Fruit fly (Drosophila melanogaster) whole organism, embryonic: Measurements from ENCODE around the gene Sec3.
A peak's percentile ranks its signal among the peaks of the same experiment; 100 is the strongest.

Experiments used
- Abd-B ChIP-seq: fragments of 200-800 bp; sonication (Bioruptor generic); optimal IDR thresholded peaks from 2 replicates; lab custom pipeline; 2018; ENCODE audit warnings: missing biosample characterization, mild to moderate bottlenecking, missing genetic modification characterization, moderate library complexity
- CG10462 ChIP-seq: fragments of 200-800 bp; sonication (Bioruptor generic); optimal IDR thresholded peaks from 2 replicates; lab custom pipeline; 2016; ENCODE audit warnings: missing biosample characterization, missing genetic modification characterization
- CG13287 ChIP-seq: fragments of 200-800 bp; sonication (Bioruptor generic); IDR thresholded peaks from 2 replicates; pipeline ENCODE4 v1.3.6; 2022; ENCODE audit warnings: missing biosample characterization, missing genetic modification characterization; ENCODE audit not compliant: partially characterized antibody
- CG14710 ChIP-seq: fragments of 200-800 bp; sonication (Bioruptor generic); optimal IDR thresholded peaks from 3 replicates; lab custom pipeline; 2019; ENCODE audit warnings: missing biosample characterization, mild to moderate bottlenecking, missing genetic modification characterization, moderate library complexity
- CG15269 ChIP-seq: fragments of 200-800 bp; sonication (Bioruptor generic); optimal IDR thresholded peaks from 2 replicates; lab custom pipeline; 2018; ENCODE audit warnings: missing biosample characterization, mild to moderate bottlenecking, missing genetic modification characterization, moderate library complexity
- CG1647 ChIP-seq: fragments of 200-800 bp; sonication (Bioruptor generic); optimal IDR thresholded peaks from 3 replicates; lab custom pipeline; 2016; ENCODE audit warnings: missing biosample characterization, missing genetic modification characterization
- CG16815 ChIP-seq: fragments of 200-800 bp; sonication (Bioruptor generic); optimal IDR thresholded peaks from 3 replicates; lab custom pipeline; 2017; ENCODE audit warnings: missing biosample characterization, mild to moderate bottlenecking, missing genetic modification characterization
- CG17802 ChIP-seq: fragments of 200-800 bp; sonication (Bioruptor generic); optimal IDR thresholded peaks from 2 replicates; lab custom pipeline; 2018; ENCODE audit warnings: missing biosample characterization, mild to moderate bottlenecking, missing genetic modification characterization, moderate library complexity
- CG18599 ChIP-seq: fragments of 200-800 bp; sonication (Bioruptor generic); optimal IDR thresholded peaks from 3 replicates; lab custom pipeline; 2017; ENCODE audit warnings: missing biosample characterization, missing genetic modification characterization, mild to moderate bottlenecking, moderate library complexity, missing genetic modification reagents
- CG2875 ChIP-seq: fragments of 200-800 bp; sonication (Bioruptor generic); optimal IDR thresholded peaks from 2 replicates; lab custom pipeline; 2017; ENCODE audit warnings: missing biosample characterization, mild to moderate bottlenecking, missing genetic modification characterization, missing genetic modification reagents
- CG3163 ChIP-seq: fragments of 200-800 bp; sonication (Bioruptor generic); optimal IDR thresholded peaks from 3 replicates; lab custom pipeline; 2016; ENCODE audit warnings: missing biosample characterization, missing genetic modification characterization
- CG32532 ChIP-seq: fragments of 200-800 bp; sonication (Bioruptor generic); IDR thresholded peaks from 2 replicates; pipeline ENCODE4 v1.3.6; 2022; ENCODE audit warnings: missing biosample characterization, missing genetic modification characterization
- CG34422 ChIP-seq: fragments of 200-800 bp; sonication (Bioruptor generic); IDR thresholded peaks from 3 replicates; pipeline ENCODE4 v1.3.6; 2022; ENCODE audit warnings: missing biosample characterization, missing genetic modification characterization
- CG3995 ChIP-seq: fragments of 200-800 bp; sonication (Bioruptor generic); optimal IDR thresholded peaks from 3 replicates; lab custom pipeline; 2016; ENCODE audit warnings: missing biosample characterization, missing genetic modification characterization
- CG4328 ChIP-seq: fragments of 200-800 bp; sonication (Bioruptor generic); optimal IDR thresholded peaks from 3 replicates; lab custom pipeline; 2017; ENCODE audit warnings: missing biosample characterization, missing genetic modification reagents, missing genetic modification characterization
- CG4617 ChIP-seq: fragments of 200-800 bp; sonication (Bioruptor generic); optimal IDR thresholded peaks from 3 replicates; lab custom pipeline; 2016; ENCODE audit warnings: missing biosample characterization, missing genetic modification characterization, borderline replicate concordance
- CG4730 ChIP-seq: fragments of 200-800 bp; sonication (Bioruptor generic); IDR thresholded peaks from 2 replicates; pipeline ENCODE4 v1.3.6; 2022; ENCODE audit warnings: missing biosample characterization, missing genetic modification characterization
- CG6683 ChIP-seq: fragments of 200-800 bp; sonication (Bioruptor generic); optimal IDR thresholded peaks from 2 replicates; lab custom pipeline; 2017; ENCODE audit warnings: missing biosample characterization, mild to moderate bottlenecking, missing genetic modification characterization, missing genetic modification reagents
- CG7745 ChIP-seq: fragments of 200-800 bp; sonication (Bioruptor generic); optimal IDR thresholded peaks from 2 replicates; lab custom pipeline; 2018; ENCODE audit warnings: missing biosample characterization, mild to moderate bottlenecking, missing genetic modification characterization, moderate library complexity
- CG7987 ChIP-seq: fragments of 200-800 bp; sonication (Bioruptor generic); optimal IDR thresholded peaks from 2 replicates; lab custom pipeline; 2018; ENCODE audit warnings: missing biosample characterization, mild to moderate bottlenecking, missing genetic modification characterization, moderate library complexity
- CG9215 ChIP-seq: fragments of 200-800 bp; sonication (Bioruptor generic); IDR thresholded peaks from 2 replicates; pipeline ENCODE4 v1.3.6; 2022; ENCODE audit warnings: missing biosample characterization, missing genetic modification characterization
- CG9797 ChIP-seq: fragments of 200-800 bp; sonication (Bioruptor generic); optimal IDR thresholded peaks from 3 replicates; lab custom pipeline; 2018; ENCODE audit warnings: missing biosample characterization, mild to moderate bottlenecking, missing genetic modification characterization
- CHES-1-like ChIP-seq: fragments of 200-800 bp; sonication (Bioruptor generic); optimal IDR thresholded peaks from 2 replicates; lab custom pipeline; 2016; ENCODE audit warnings: missing biosample characterization, missing genetic modification characterization
- HLH4C ChIP-seq: fragments of 200-800 bp; sonication (Bioruptor generic); IDR thresholded peaks from 3 replicates; pipeline ENCODE4 v1.3.6; 2022; ENCODE audit warnings: missing biosample characterization, missing genetic modification characterization; ENCODE audit not compliant: partially characterized antibody
- Hmx ChIP-seq: fragments of 200-800 bp; sonication (Bioruptor generic); optimal IDR thresholded peaks from 2 replicates; lab custom pipeline; 2016; ENCODE audit warnings: missing biosample characterization, missing genetic modification characterization
- Hr78 ChIP-seq, 2 experiments: fragments of 200-800 bp in 1 of 2; fragments of >200 bp in 1 of 2; sonication (Bioruptor generic) in 1 of 2; optimal IDR thresholded peaks; 2 replicates each; lab custom pipeline; 2017 to 2019; ENCODE audit warnings: missing biosample characterization in 2 of 2, missing genetic modification characterization in 2 of 2, mild to moderate bottlenecking in 1 of 2, moderate library complexity in 1 of 2
- Nf-YC ChIP-seq: fragments of 200-800 bp; optimal IDR thresholded peaks from 3 replicates; lab custom pipeline; 2019; ENCODE audit warnings: missing biosample characterization, mild to moderate bottlenecking, missing genetic modification characterization, moderate library complexity
- Sry-β ChIP-seq: fragments of 200-800 bp; sonication (Bioruptor generic); optimal IDR thresholded peaks from 2 replicates; lab custom pipeline; 2018; ENCODE audit warnings: missing biosample characterization, mild to moderate bottlenecking, missing genetic modification characterization, moderate library complexity
- Usf ChIP-seq: fragments of 200-800 bp; sonication (Bioruptor generic); optimal IDR thresholded peaks from 2 replicates; lab custom pipeline; 2017; ENCODE audit warnings: missing genotype, missing biosample characterization, missing genetic modification characterization
- bab2 ChIP-seq: fragments of 200-800 bp; sonication (Bioruptor generic); optimal IDR thresholded peaks from 2 replicates; lab custom pipeline; 2016; ENCODE audit warnings: missing biosample characterization, missing genetic modification characterization
- bowl ChIP-seq: fragments of 200-800 bp; sonication (Bioruptor generic); IDR thresholded peaks from 2 replicates; pipeline ENCODE4 v1.3.6; 2022; ENCODE audit warnings: missing biosample characterization, missing genetic modification characterization
- cas ChIP-seq: fragments of 200-800 bp; sonication (Bioruptor generic); IDR thresholded peaks from 2 replicates; pipeline ENCODE4 v1.3.6; 2022; ENCODE audit warnings: missing biosample characterization, missing genetic modification characterization
- chm ChIP-seq: fragments of 200-800 bp; sonication (Bioruptor generic); IDR thresholded peaks from 2 replicates; pipeline ENCODE4 v1.3.6; 2022; ENCODE audit warnings: missing biosample characterization, missing genetic modification characterization
- dpn ChIP-seq, 2 experiments: fragments of 200-800 bp; sonication (Bioruptor generic); optimal IDR thresholded peaks; 3 replicates each; lab custom pipeline; 2016; ENCODE audit warnings: missing biosample characterization in 2 of 2, missing genetic modification characterization in 2 of 2
- fd102C ChIP-seq: fragments of 200-800 bp; sonication (Bioruptor generic); optimal IDR thresholded peaks from 2 replicates; lab custom pipeline; 2018; ENCODE audit warnings: missing biosample characterization, mild to moderate bottlenecking, missing genetic modification characterization, moderate library complexity
- her ChIP-seq: fragments of 200-800 bp; sonication (Bioruptor generic); optimal IDR thresholded peaks from 2 replicates; lab custom pipeline; 2016; ENCODE audit warnings: missing biosample characterization, missing genetic modification characterization
- ind ChIP-seq: fragments of 200-800 bp; sonication (Bioruptor generic); optimal IDR thresholded peaks from 3 replicates; lab custom pipeline; 2016; ENCODE audit warnings: missing biosample characterization, missing genetic modification characterization
- kah ChIP-seq: fragments of 200-800 bp; sonication (Bioruptor generic); optimal IDR thresholded peaks from 2 replicates; lab custom pipeline; 2018; ENCODE audit warnings: missing biosample characterization, mild to moderate bottlenecking, missing genetic modification characterization
- kni ChIP-seq: fragments of 200-800 bp; sonication (Bioruptor generic); optimal IDR thresholded peaks from 3 replicates; lab custom pipeline; 2017; ENCODE audit warnings: mild to moderate bottlenecking, missing biosample characterization, missing genetic modification reagents, missing genetic modification characterization
- knrl ChIP-seq: fragments of 200-800 bp; sonication (Bioruptor generic); IDR thresholded peaks from 3 replicates; pipeline ENCODE4 v1.3.6; 2022; ENCODE audit warnings: missing biosample characterization, missing genetic modification characterization; ENCODE audit not compliant: partially characterized antibody
- lbe ChIP-seq: fragments of 200-800 bp; sonication (Bioruptor generic); optimal IDR thresholded peaks from 2 replicates; lab custom pipeline; 2016; ENCODE audit warnings: missing biosample characterization, mild to moderate bottlenecking, missing genetic modification characterization
- nmo ChIP-seq: fragments of 200-800 bp; sonication (Bioruptor generic); optimal IDR thresholded peaks from 2 replicates; lab custom pipeline; 2018; ENCODE audit warnings: missing biosample characterization, mild to moderate bottlenecking, missing genetic modification characterization, moderate library complexity
- p53 ChIP-seq: fragments of 200-800 bp; sonication (Bioruptor generic); optimal IDR thresholded peaks from 2 replicates; lab custom pipeline; 2016; ENCODE audit warnings: missing biosample characterization, missing genetic modification characterization
- ro ChIP-seq: fragments of 200-800 bp; sonication (Bioruptor generic); IDR thresholded peaks from 2 replicates; pipeline ENCODE4 v1.3.6; 2022; ENCODE audit warnings: missing biosample characterization, missing genetic modification characterization
- stwl ChIP-seq: fragments of 200-800 bp; sonication (Bioruptor generic); optimal IDR thresholded peaks from 3 replicates; lab custom pipeline; 2018; ENCODE audit warnings: missing biosample characterization, mild to moderate bottlenecking, missing genetic modification characterization, moderate library complexity
- tap ChIP-seq: fragments of 200-800 bp; optimal IDR thresholded peaks from 3 replicates; lab custom pipeline; 2019; ENCODE audit warnings: missing biosample characterization, mild to moderate bottlenecking, missing genetic modification characterization, moderate library complexity
- tio ChIP-seq: fragments of 200-800 bp; sonication (Bioruptor generic); optimal IDR thresholded peaks from 2 replicates; lab custom pipeline; 2017; ENCODE audit warnings: missing biosample characterization, missing genetic modification characterization, inconsistent platforms
- twi ChIP-seq: fragments of 200-800 bp; optimal IDR thresholded peaks from 2 replicates; lab custom pipeline; 2019; ENCODE audit warnings: missing biosample characterization, mild to moderate bottlenecking, missing genetic modification characterization, moderate library complexity
- zfh2 ChIP-seq: fragments of 200-800 bp; sonication (Bioruptor generic); optimal IDR thresholded peaks from 2 replicates; lab custom pipeline; 2016; ENCODE audit warnings: missing biosample characterization, missing genetic modification characterization

Sec3 gene

dm6 chr3L:17425132-17425713 is at the start of gene Sec3, which contains the start of gene COX7B (continued):
- TF ChIP-seq stwl (tag; lab: Kevin White, UChicago) (peak; percentile 45), CG34422 (GFP tag; lab: Robert Waterston, UW) (peak; percentile 63), knrl (peak; percentile 97), CG18599 (GFP tag; lab: Kevin White, UChicago) (peak; percentile 63), cas (GFP tag; lab: Robert Waterston, UW) (no peak), Usf (GFP tag; lab: Kevin White, UChicago) (no peak), CG15269 (tag; lab: Kevin White, UChicago) (peak; percentile 63), Hr78 (GFP tag; optimal IDR thresholded peaks at IDR 0.05; lab: Kevin White, UChicago) (no peak), tap (tag; lab: Kevin White, UChicago) (peak; percentile 3), Sry-β (GFP tag; lab: Kevin White, UChicago) (peak; percentile 65), Nf-YC (peak; percentile 72), CG4730 (GFP tag; lab: Robert Waterston, UW) (peak; percentile 56), CG4328 (peak; percentile 51), CG3995 (GFP tag; lab: Kevin White, UChicago) (peak; percentile 95), CG17802 (no peak), ro (GFP tag; lab: Robert Waterston, UW) (no peak), zfh2 (GFP tag; lab: Kevin White, UChicago) (peak; percentile 59), bowl (GFP tag; lab: Robert Waterston, UW) (no peak), kah (GFP tag; lab: Kevin White, UChicago) (no peak), chm (no peak), her (peak; percentile 8), CG32532 (peak; percentile 71), p53 (GFP tag; lab: Kevin White, UChicago) (no peak), CG3163 (no peak), dpn (GFP tag; optimal IDR thresholded peaks at IDR 0.05; lab: Kevin White, UChicago) (peak; percentile 72 to 78), bab2 (GFP tag; lab: Kevin White, UChicago) (peak; percentile 60), lbe (GFP tag; lab: Kevin White, UChicago) (peak; percentile 72), CG7987 (GFP tag; lab: Kevin White, UChicago) (peak; percentile 29), CG1647 (GFP tag; lab: Kevin White, UChicago) (no peak), CG9215 (GFP tag; lab: Robert Waterston, UW) (peak; percentile 61), fd102C (GFP tag; lab: Kevin White, UChicago) (no peak), Hmx (GFP tag; lab: Kevin White, UChicago) (peak; percentile 47), CG16815 (GFP tag; lab: Kevin White, UChicago) (peak; percentile 26), Abd-B (GFP tag; lab: Kevin White, UChicago) (peak; percentile 62), twi (tag; lab: Kevin White, UChicago) (peak; percentile 68), CG10462 (GFP tag; lab: Kevin White, UChicago) (no peak), kni (GFP tag; lab: Kevin White, UChicago) (no peak), tio (peak; percentile 18), CG2875 (GFP tag; lab: Kevin White, UChicago) (no peak), CG9797 (GFP tag; lab: Kevin White, UChicago) (peak; percentile 90), nmo (peak; percentile 85), CG14710 (tag; lab: Kevin White, UChicago) (peak; percentile 85), HLH4C (GFP tag; lab: Robert Waterston, UW) (peak; percentile 84), CHES-1-like (GFP tag; lab: Kevin White, UChicago) (peak; percentile 38), CG4617 (GFP tag; lab: Kevin White, UChicago) (peak; percentile 89), CG13287 (GFP tag; lab: Robert Waterston, UW) (peak; percentile 98), ind (GFP tag; lab: Kevin White, UChicago) (peak; percentile 66), CG7745 (tag; lab: Kevin White, UChicago) (no peak), CG6683 (peak; percentile 29)
